Fruit fly (Drosophila melanogaster) whole organism, embryonic: ENCODE measurements around the gene CG33986.

Experiments used
- Atf-2 ChIP-seq: fragments of 200-800 bp; sonication (Bioruptor generic); optimal IDR thresholded peaks from 2 replicates; lab custom pipeline; 2016; ENCODE audit warnings: missing biosample characterization, missing genetic modification characterization
- Blimp-1 ChIP-seq: fragments of 200-800 bp; sonication (Bioruptor generic); optimal IDR thresholded peaks from 3 replicates; lab custom pipeline; 2018; ENCODE audit warnings: missing biosample characterization, missing genetic modification characterization, mild to moderate bottlenecking, moderate library complexity, missing genetic modification reagents
- CG12299 ChIP-seq: fragments of 200-800 bp; sonication (Bioruptor generic); optimal IDR thresholded peaks from 2 replicates; lab custom pipeline; 2018; ENCODE audit warnings: missing biosample characterization, mild to moderate bottlenecking, missing genetic modification characterization
- CG12769 ChIP-seq: fragments of 200-800 bp; sonication (Bioruptor generic); optimal IDR thresholded peaks from 2 replicates; lab custom pipeline; 2019; ENCODE audit warnings: missing biosample characterization, mild to moderate bottlenecking, missing genetic modification characterization, moderate library complexity
- CG13287 ChIP-seq: fragments of 200-800 bp; sonication (Bioruptor generic); IDR thresholded peaks from 2 replicates; pipeline ENCODE4 v1.3.6; 2022; ENCODE audit warnings: missing biosample characterization, missing genetic modification characterization; ENCODE audit not compliant: partially characterized antibody
- CG13424 ChIP-seq: fragments of 200-800 bp; sonication (Bioruptor generic); optimal IDR thresholded peaks from 2 replicates; lab custom pipeline; 2019; ENCODE audit warnings: missing biosample characterization, mild to moderate bottlenecking, missing genetic modification characterization, moderate library complexity
- CG13894 ChIP-seq: fragments of 200-800 bp; sonication (Bioruptor generic); optimal IDR thresholded peaks from 3 replicates; lab custom pipeline; 2018; ENCODE audit warnings: missing biosample characterization, mild to moderate bottlenecking, missing genetic modification characterization, moderate library complexity
- CG14710 ChIP-seq: fragments of 200-800 bp; sonication (Bioruptor generic); optimal IDR thresholded peaks from 3 replicates; lab custom pipeline; 2019; ENCODE audit warnings: missing biosample characterization, mild to moderate bottlenecking, missing genetic modification characterization, moderate library complexity
- CG14860 ChIP-seq: fragments of 200-800 bp; sonication (Bioruptor generic); IDR thresholded peaks from 3 replicates; pipeline ENCODE4 v1.3.6; 2022; ENCODE audit warnings: missing biosample characterization, missing genetic modification characterization; ENCODE audit not compliant: partially characterized antibody
- CG15696 ChIP-seq: fragments of 200-800 bp; sonication (Bioruptor generic); optimal IDR thresholded peaks from 2 replicates; lab custom pipeline; 2019; ENCODE audit warnings: missing biosample characterization, mild to moderate bottlenecking, missing genetic modification characterization, moderate library complexity
- CG17186 ChIP-seq: fragments of 200-800 bp; sonication (Bioruptor generic); optimal IDR thresholded peaks from 3 replicates; lab custom pipeline; 2017; ENCODE audit warnings: missing biosample characterization, missing genetic modification reagents, missing genetic modification characterization
- CG17361 ChIP-seq: fragments of 200-800 bp; sonication (Bioruptor generic); IDR thresholded peaks from 3 replicates; pipeline ENCODE4 v1.3.6; 2022; ENCODE audit warnings: missing biosample characterization, missing genetic modification characterization
- CG2129 ChIP-seq: fragments of 200-800 bp; sonication (Bioruptor generic); IDR thresholded peaks from 2 replicates; pipeline ENCODE4 v1.3.6; 2022; ENCODE audit warnings: missing biosample characterization, missing genetic modification characterization; ENCODE audit not compliant: partially characterized antibody
- CG30403 ChIP-seq: fragments of 200-800 bp; sonication (Bioruptor generic); optimal IDR thresholded peaks from 3 replicates; lab custom pipeline; 2016; ENCODE audit warnings: missing biosample characterization, missing genetic modification characterization
- CG3163 ChIP-seq: fragments of 200-800 bp; sonication (Bioruptor generic); optimal IDR thresholded peaks from 3 replicates; lab custom pipeline; 2016; ENCODE audit warnings: missing biosample characterization, missing genetic modification characterization
- CG3995 ChIP-seq: fragments of 200-800 bp; sonication (Bioruptor generic); optimal IDR thresholded peaks from 3 replicates; lab custom pipeline; 2016; ENCODE audit warnings: missing biosample characterization, missing genetic modification characterization
- CG4424 ChIP-seq: fragments of 200-800 bp; sonication (Bioruptor generic); optimal IDR thresholded peaks from 3 replicates; lab custom pipeline; 2016; ENCODE audit warnings: missing biosample characterization, missing genetic modification characterization
- CG4707 ChIP-seq: fragments of 200-800 bp; sonication (Bioruptor generic); optimal IDR thresholded peaks from 2 replicates; lab custom pipeline; 2018; ENCODE audit warnings: missing biosample characterization, mild to moderate bottlenecking, missing genetic modification characterization, moderate library complexity
- CG8944 ChIP-seq: fragments of 200-800 bp; sonication (Bioruptor generic); optimal IDR thresholded peaks from 3 replicates; lab custom pipeline; 2016; ENCODE audit warnings: missing biosample characterization, missing genetic modification characterization
- CG9437 ChIP-seq: fragments of 200-800 bp; sonication (Bioruptor generic); optimal IDR thresholded peaks from 2 replicates; lab custom pipeline; 2018; ENCODE audit warnings: missing biosample characterization, mild to moderate bottlenecking, missing genetic modification characterization
- CG9876 ChIP-seq: fragments of 200-800 bp; sonication (Bioruptor generic); optimal IDR thresholded peaks from 2 replicates; lab custom pipeline; 2016; ENCODE audit warnings: missing biosample characterization, missing genetic modification characterization
- CHES-1-like ChIP-seq: fragments of 200-800 bp; sonication (Bioruptor generic); optimal IDR thresholded peaks from 2 replicates; lab custom pipeline; 2016; ENCODE audit warnings: missing biosample characterization, missing genetic modification characterization
- HLH3B ChIP-seq: fragments of 200-800 bp; sonication (Bioruptor generic); IDR thresholded peaks from 2 replicates; pipeline ENCODE4 v1.3.6; 2022; ENCODE audit warnings: missing biosample characterization, missing genetic modification characterization
- HLHmδ ChIP-seq: fragments of 200-800 bp; sonication (Bioruptor generic); optimal IDR thresholded peaks from 2 replicates; lab custom pipeline; 2018; ENCODE audit warnings: missing biosample characterization, mild to moderate bottlenecking, missing genetic modification characterization, moderate library complexity
- Hand ChIP-seq: fragments of 200-800 bp; sonication (Bioruptor generic); optimal IDR thresholded peaks from 2 replicates; lab custom pipeline; 2017; ENCODE audit warnings: mild to moderate bottlenecking, missing biosample characterization, missing genetic modification reagents, missing genetic modification characterization
- Pdp1 ChIP-seq, 2 experiments: fragments of 200-800 bp; sonication (Bioruptor generic); optimal IDR thresholded peaks; 3 replicates each; lab custom pipeline; 2016; ENCODE audit warnings: missing biosample characterization in 2 of 2, missing genetic modification characterization in 2 of 2, mild to moderate bottlenecking in 1 of 2, moderate library complexity in 1 of 2
- Ptx1 ChIP-seq: fragments of 200-800 bp; sonication (Bioruptor generic); IDR thresholded peaks from 2 replicates; pipeline ENCODE4 v1.3.6; 2022; ENCODE audit warnings: missing biosample characterization, missing genetic modification characterization
- Rfx ChIP-seq: fragments of 200-800 bp; sonication (Bioruptor generic); IDR thresholded peaks from 2 replicates; pipeline ENCODE4 v1.3.6; 2022; ENCODE audit warnings: missing biosample characterization, missing genetic modification characterization
- Sry-δ ChIP-seq: fragments of 200-800 bp; sonication (Bioruptor generic); optimal IDR thresholded peaks from 2 replicates; lab custom pipeline; 2016; ENCODE audit warnings: missing biosample characterization, missing genetic modification characterization
- Ssrp ChIP-seq: fragments of 200-800 bp; sonication (Bioruptor generic); optimal IDR thresholded peaks from 2 replicates; lab custom pipeline; 2018; ENCODE audit warnings: missing biosample characterization, mild to moderate bottlenecking, missing genetic modification characterization, moderate library complexity
- YL-1 ChIP-seq: fragments of 200-800 bp; sonication (Bioruptor generic); optimal IDR thresholded peaks from 3 replicates; lab custom pipeline; 2017; ENCODE audit warnings: missing biosample characterization, mild to moderate bottlenecking, missing genetic modification characterization
- az2 ChIP-seq: fragments of 200-800 bp; sonication (Bioruptor generic); optimal IDR thresholded peaks from 3 replicates; lab custom pipeline; 2016; ENCODE audit warnings: missing biosample characterization, missing genetic modification characterization
- chif ChIP-seq, 2 experiments: fragments of 200-800 bp; sonication (Bioruptor generic); optimal IDR thresholded peaks; 3 replicates each; lab custom pipeline; 2016; ENCODE audit warnings: missing biosample characterization in 2 of 2, missing genetic modification characterization in 2 of 2
- chinmo ChIP-seq: fragments of 200-800 bp; sonication (Bioruptor generic); IDR thresholded peaks from 4 replicates; pipeline ENCODE4 v1.3.6; 2022; ENCODE audit warnings: missing biosample characterization, missing genetic modification characterization; ENCODE audit not compliant: partially characterized antibody
- chm ChIP-seq: fragments of 200-800 bp; sonication (Bioruptor generic); IDR thresholded peaks from 2 replicates; pipeline ENCODE4 v1.3.6; 2022; ENCODE audit warnings: missing biosample characterization, missing genetic modification characterization
- ci ChIP-seq: fragments of 200-800 bp; sonication (Bioruptor generic); IDR thresholded peaks from 3 replicates; pipeline ENCODE4 v1.3.6; 2022; ENCODE audit warnings: missing biosample characterization, missing genetic modification characterization
- croc ChIP-seq: fragments of 200-800 bp; sonication (Bioruptor generic); conservative IDR thresholded peaks from 3 replicates; pipeline ENCODE4 v1.3.6; 2022; ENCODE audit warnings: missing biosample characterization, missing genetic modification characterization
- da ChIP-seq: fragments of 200-800 bp; sonication (Bioruptor generic); optimal IDR thresholded peaks from 2 replicates; lab custom pipeline; 2016; ENCODE audit warnings: missing biosample characterization, missing genetic modification characterization
- dati ChIP-seq: fragments of 200-800 bp; sonication (Bioruptor generic); IDR thresholded peaks from 2 replicates; pipeline ENCODE4 v1.3.6; 2022; ENCODE audit warnings: missing biosample characterization, missing genetic modification characterization
- fd3F ChIP-seq: fragments of 200-800 bp; sonication (Bioruptor generic); optimal IDR thresholded peaks from 2 replicates; lab custom pipeline; 2018; ENCODE audit warnings: missing biosample characterization, mild to moderate bottlenecking, missing genetic modification characterization, moderate library complexity
- gem ChIP-seq: fragments of 200-800 bp; sonication (Bioruptor generic); optimal IDR thresholded peaks from 2 replicates; lab custom pipeline; 2019; ENCODE audit warnings: missing biosample characterization, mild to moderate bottlenecking, missing genetic modification characterization, moderate library complexity
- gsb ChIP-seq: fragments of 200-800 bp; sonication (Bioruptor generic); IDR thresholded peaks from 2 replicates; pipeline ENCODE4 v1.3.6; 2022; ENCODE audit warnings: missing biosample characterization, missing genetic modification characterization
- klu ChIP-seq: fragments of 200-800 bp; sonication (Bioruptor generic); IDR thresholded peaks from 2 replicates; pipeline ENCODE4 v1.3.6; 2022; ENCODE audit warnings: missing biosample characterization, missing genetic modification characterization
- nau ChIP-seq: fragments of 200-800 bp; sonication (Bioruptor generic); optimal IDR thresholded peaks from 3 replicates; lab custom pipeline; 2017; ENCODE audit warnings: missing biosample characterization, mild to moderate bottlenecking, missing genetic modification characterization, missing genetic modification reagents
- nerfin-2 ChIP-seq: fragments of 200-800 bp; sonication (Bioruptor generic); IDR thresholded peaks from 2 replicates; pipeline ENCODE4 v1.3.6; 2022; ENCODE audit warnings: missing biosample characterization, missing genetic modification characterization; ENCODE audit not compliant: partially characterized antibody
- org-1 ChIP-seq: fragments of 200-800 bp; sonication (Bioruptor generic); optimal IDR thresholded peaks from 2 replicates; lab custom pipeline; 2017; ENCODE audit warnings: missing biosample characterization, missing genetic modification characterization
- pum ChIP-seq: fragments of 200-800 bp; sonication (Bioruptor generic); optimal IDR thresholded peaks from 2 replicates; lab custom pipeline; 2016; ENCODE audit warnings: missing biosample characterization, missing genetic modification characterization
- sim ChIP-seq: fragments of 200-800 bp; sonication (Bioruptor generic); IDR thresholded peaks from 2 replicates; pipeline ENCODE4 v1.3.6; 2022; ENCODE audit warnings: missing biosample characterization, missing genetic modification characterization
- tio ChIP-seq: fragments of 200-800 bp; sonication (Bioruptor generic); optimal IDR thresholded peaks from 2 replicates; lab custom pipeline; 2017; ENCODE audit warnings: missing biosample characterization, missing genetic modification characterization, inconsistent platforms
- usp ChIP-seq: fragments of >200 bp; optimal IDR thresholded peaks from 2 replicates; lab custom pipeline; 2017; ENCODE audit warnings: missing biosample characterization, missing genetic modification characterization
- z ChIP-seq: fragments of 200-800 bp; sonication (Bioruptor generic); IDR thresholded peaks from 3 replicates; pipeline ENCODE4 v1.3.6; 2022; ENCODE audit warnings: missing biosample characterization, missing genetic modification characterization

CG33986 gene

DNA sequence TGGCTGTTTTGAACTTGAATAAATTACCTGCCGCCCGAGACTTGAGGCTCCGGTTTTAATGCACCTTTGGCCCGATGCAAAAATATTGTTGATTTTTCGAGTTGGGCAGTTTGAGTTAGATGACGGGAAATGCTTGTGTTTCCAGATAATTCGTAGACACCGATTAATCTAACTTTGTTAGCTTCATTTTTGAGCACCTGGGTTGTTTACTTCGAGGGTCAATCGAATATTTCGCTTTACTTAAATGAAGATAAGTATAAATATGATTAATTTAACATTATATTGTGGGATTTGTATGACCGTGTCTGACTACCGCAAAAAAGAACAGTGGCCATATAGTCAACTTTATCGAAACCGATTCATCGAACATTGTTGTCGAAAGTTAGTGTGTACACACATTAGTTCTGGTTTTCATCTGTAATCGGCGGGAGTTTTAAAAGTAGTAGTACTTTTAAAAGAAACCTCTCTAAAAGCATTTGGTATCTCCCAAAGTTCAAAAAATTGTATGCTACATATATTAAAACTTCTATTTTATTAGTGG, 1.2 kb downstream of the CG33986 start, which contains the start of gene CG7945 (continued):
- TF ChIP-seq CG12769 (tag; lab: Kevin White, UChicago) (no peak), gsb (GFP tag; lab: Robert Waterston, UW) (no peak), da (no peak), Ptx1 (no peak), chif (GFP tag; optimal IDR thresholded peaks at IDR 0.05; lab: Kevin White, UChicago) (no peak), CG13424 (tag; lab: Kevin White, UChicago) (no peak), CG15696 (tag; lab: Kevin White, UChicago) (no peak), klu (GFP tag; lab: Robert Waterston, UW) (no peak), CG17186 (peak; percentile 39), Sry-δ (GFP tag; lab: Kevin White, UChicago) (peak; percentile 60), CHES-1-like (GFP tag; lab: Kevin White, UChicago) (no peak), chm (GFP tag; lab: Robert Waterston, UW) (no peak), CG14860 (no peak), HLH3B (GFP tag; lab: Robert Waterston, UW) (no peak), usp (GFP tag; lab: Kevin White, UChicago) (no peak), CG13894 (tag; lab: Kevin White, UChicago) (no peak), tio (GFP tag; lab: Kevin White, UChicago) (no peak), HLHmδ (no peak), CG17361 (GFP tag; lab: Robert Waterston, UW) (no peak), chinmo (0 out of 4 replicates have a peak, but pooled peaks have one; percentile 54), dati (GFP tag; lab: Robert Waterston, UW) (no peak), Ssrp (tag; lab: Kevin White, UChicago) (no peak), croc (GFP tag; lab: Robert Waterston, UW) (no peak), CG3995 (GFP tag; lab: Kevin White, UChicago) (no peak), Hand (GFP tag; lab: Kevin White, UChicago) (no peak), fd3F (no peak), CG9876 (GFP tag; lab: Kevin White, UChicago) (no peak), CG4424 (GFP tag; lab: Kevin White, UChicago) (no peak), CG8944 (no peak), sim (GFP tag; lab: Robert Waterston, UW) (no peak), Blimp-1 (GFP tag; lab: Kevin White, UChicago) (no peak), YL-1 (GFP tag; lab: Kevin White, UChicago) (peak; percentile 72), ci (no peak), Rfx (GFP tag; lab: Robert Waterston, UW) (no peak), Atf-2 (GFP tag; lab: Kevin White, UChicago) (no peak), CG9437 (GFP tag; lab: Kevin White, UChicago) (no peak), org-1 (GFP tag; lab: Kevin White, UChicago) (no peak), gem (tag; lab: Kevin White, UChicago) (no peak), CG13287 (GFP tag; lab: Robert Waterston, UW) (peak; percentile 84), CG14710 (tag; lab: Kevin White, UChicago) (peak; percentile 100), CG30403 (GFP tag; lab: Kevin White, UChicago) (no peak), CG3163 (no peak), CG12299 (tag; lab: Kevin White, UChicago) (no peak), nerfin-2 (GFP tag; lab: Robert Waterston, UW) (peak; percentile 73; the same call in 1 of the 2 replicates), pum (GFP tag; lab: Kevin White, UChicago) (no peak), nau (no peak), CG2129 (GFP tag; lab: Robert Waterston, UW) (no peak), CG4707 (no peak), z (no peak), Pdp1 (GFP tag; optimal IDR thresholded peaks at IDR 0.05; lab: Kevin White, UChicago) (no peak), az2 (GFP tag; lab: Kevin White, UChicago) (no peak)
